Worm (Caenorhabditis elegans): ENCODE results near the gene T05A7.3.
A peak's percentile ranks its signal among the peaks of the same experiment; 100 is the strongest.

T05A7.3 gene

ce11 chrII:4686941-4687340 is 11.4 kb downstream of the T05A7.3 start, which contains the start of gene sre-39:
Gene sre-39 (plus strand): TSS chrII:4687241.
- TF ChIP-seq pqm-1 (tag; optimal IDR thresholded peaks at IDR 0.05) (no peak), ctbp-1 (GFP tag; IDR thresholded peaks at IDR 0.05) (no peak), nhr-77 (tag; optimal IDR thresholded peaks at IDR 0.05) (no peak), ztf-11 (tag; optimal IDR thresholded peaks at IDR 0.05) (no peak), daf-16 (GFP tag; optimal IDR thresholded peaks at IDR 0.05) (no peak), daf-16 (tag; optimal IDR thresholded peaks at IDR 0.05) (no peak), lin-39 (tag; optimal IDR thresholded peaks at IDR 0.05) (no peak), zip-11 (GFP tag; IDR thresholded peaks at IDR 0.05) (no peak), nhr-237 (tag; optimal IDR thresholded peaks at IDR 0.05) (no peak), nhr-42 (GFP tag; IDR thresholded peaks at IDR 0.05) (no peak), T20F7.1 (GFP tag; optimal IDR thresholded peaks at IDR 0.05) (no peak), daf-12 (tag; optimal IDR thresholded peaks at IDR 0.05) (no peak), tag-97 (GFP tag; IDR thresholded peaks at IDR 0.05) (no peak), hlh-30 (tag; optimal IDR thresholded peaks at IDR 0.05; ENCODE audit: insufficient read depth) (no peak)

- TF ChIP-seq lin-15B (tag; optimal IDR thresholded peaks at IDR 0.05) (no peak), lsy-2 (tag; optimal IDR thresholded peaks at IDR 0.05) (no peak), cey-2 (tag; optimal IDR thresholded peaks at IDR 0.05; ENCODE audit: borderline replicate concordance, insufficient read depth) (no peak), arid-1 (GFP tag; conservative IDR thresholded peaks at IDR 0.05) (no peak), dmd-6 (GFP tag; IDR thresholded peaks at IDR 0.05) (no peak), madf-9 (GFP tag; conservative IDR thresholded peaks at IDR 0.05) (no peak)
Measured at ce11 chrII:4689477-4689876, 13.9 kb downstream of the T05A7.3 start, which contains the start of gene F10G7.12. Gene F10G7.12 (plus strand): TSS chrII:4689777.

- TF ChIP-seq nhr-48 (tag; optimal IDR thresholded peaks at IDR 0.05) (peak; percentile 7), nhr-41 (GFP tag; IDR thresholded peaks at IDR 0.05) (no peak), pqm-1 (tag; optimal IDR thresholded peaks at IDR 0.05) (peak; percentile 34), zip-2 (tag; optimal IDR thresholded peaks at IDR 0.05) (no peak), hlh-11 (tag; optimal IDR thresholded peaks at IDR 0.05) (peak; percentile 68), daf-16 (GFP tag; optimal IDR thresholded peaks at IDR 0.05) (no peak), daf-16 (tag; optimal IDR thresholded peaks at IDR 0.05) (no peak), mep-1 (tag; optimal IDR thresholded peaks at IDR 0.05) (no peak), aha-1 (tag) (no peak), ZK337.2 (GFP tag; IDR thresholded peaks at IDR 0.05) (no peak), zag-1 (tag; optimal IDR thresholded peaks at IDR 0.05) (no peak), ces-1 (GFP tag; optimal IDR thresholded peaks at IDR 0.05) (no peak), rbr-2 (tag; optimal IDR thresholded peaks at IDR 0.05) (no peak), nhr-28 (tag; optimal IDR thresholded peaks at IDR 0.05) (peak; percentile 31), ceh-20 (GFP tag; IDR thresholded peaks at IDR 0.05) (no peak), unc-39 (tag; optimal IDR thresholded peaks at IDR 0.05) (no peak), nhr-111 (GFP tag; optimal IDR thresholded peaks at IDR 0.05) (no peak)
Measured at ce11 chrII:4693129-4693528, 17.5 kb downstream of the T05A7.3 start, which contains the start of gene F10G7.5. Gene F10G7.5 (plus strand): TSS chrII:4693414.

ce11 chrII:4696055-4696454 is 20.5 kb downstream of the T05A7.3 start:
- TF ChIP-seq daf-16 (GFP tag; optimal IDR thresholded peaks at IDR 0.05) (peak in 1 of 2 experiments; percentile 6), daf-16 (tag; optimal IDR thresholded peaks at IDR 0.05) (no peak), F49E8.2 (tag; optimal IDR thresholded peaks at IDR 0.05; ENCODE audit: borderline replicate concordance) (peak; percentile 47), lin-38 (GFP tag; IDR thresholded peaks at IDR 0.05) (peak; percentile 56), ZK337.2 (GFP tag; IDR thresholded peaks at IDR 0.05) (no peak), egl-43 (GFP tag; IDR thresholded peaks at IDR 0.05) (no peak), nhr-41 (GFP tag; IDR thresholded peaks at IDR 0.05) (no peak), lin-13 (GFP tag; optimal IDR thresholded peaks at IDR 0.05) (no peak), snpc-1.2 (GFP tag; IDR thresholded peaks at IDR 0.05) (no peak), R02D3.7 (tag; optimal IDR thresholded peaks at IDR 0.05) (no peak), ceh-32 (tag; optimal IDR thresholded peaks at IDR 0.05; ENCODE audit: poor library complexity) (no peak), set-16 (GFP tag; IDR thresholded peaks at IDR 0.05) (no peak), arid-1 (GFP tag; conservative IDR thresholded peaks at IDR 0.05) (peak; percentile 20; the same call in 1 of the 2 replicates), cey-2 (tag; optimal IDR thresholded peaks at IDR 0.05; ENCODE audit: borderline replicate concordance, insufficient read depth) (no peak), mxl-2 (GFP tag; conservative IDR thresholded peaks at IDR 0.05) (no peak), attf-4 (tag; optimal IDR thresholded peaks at IDR 0.05) (no peak), nhr-77 (tag; optimal IDR thresholded peaks at IDR 0.05) (no peak), T26A8.4 (GFP tag; IDR thresholded peaks at IDR 0.05) (peak; percentile 40; the same call in 1 of the 2 replicates), Y105C5A.15 (GFP tag; IDR thresholded peaks at IDR 0.05) (0 out of 2 replicates have a peak, but pooled peaks have one; percentile 62), aha-1 (tag) (peak; percentile 60), nhr-76 (tag; optimal IDR thresholded peaks at IDR 0.05) (no peak)
